Fruit fly (Drosophila melanogaster): ENCODE results near the gene Kdm2.
A peak's percentile ranks its signal among the peaks of the same experiment; 100 is the strongest.

The Kdm2 gene

DNA sequence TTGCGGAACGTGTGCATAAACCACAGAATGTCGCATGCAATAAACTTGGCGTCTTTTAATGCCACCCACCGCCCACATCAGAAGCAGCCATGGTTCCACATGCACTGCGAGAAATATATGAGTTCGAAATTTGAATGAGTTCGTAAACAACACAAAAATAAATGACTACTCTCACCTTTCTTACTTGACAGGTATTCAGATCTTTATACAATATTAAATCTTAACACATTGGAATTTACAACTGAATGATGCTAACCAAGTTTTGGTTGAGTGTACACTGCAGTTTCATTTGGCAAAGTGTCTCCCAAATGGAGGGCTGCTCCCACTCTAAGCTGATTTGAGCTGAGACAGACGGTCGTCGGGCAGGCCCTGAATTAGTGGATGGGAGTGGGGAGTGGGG, 22.6 kb downstream of the Kdm2 start:
- TF ChIP-seq Hr38 (GFP tag; optimal IDR thresholded peaks at IDR 0.05) (no peak), acj6 (GFP tag; optimal IDR thresholded peaks at IDR 0.05) (peak; percentile 45), topi (GFP tag; optimal IDR thresholded peaks at IDR 0.05) (peak; percentile 16), Eip93F (GFP tag; optimal IDR thresholded peaks at IDR 0.05) (no peak), vri (GFP tag; optimal IDR thresholded peaks at IDR 0.05) (no peak), fd59A (GFP tag; optimal IDR thresholded peaks at IDR 0.05) (peak; percentile 34), salr (GFP tag; optimal IDR thresholded peaks at IDR 0.05) (peak in 1 of 2 experiments; percentile 16), CG8632 (GFP tag; optimal IDR thresholded peaks at IDR 0.05) (peak; percentile 21), CG16779 (tag; optimal IDR thresholded peaks at IDR 0.05) (no peak), CG10669 (GFP tag; optimal IDR thresholded peaks at IDR 0.05) (peak; percentile 53), CG1621 (tag; optimal IDR thresholded peaks at IDR 0.05) (no peak), CG11902 (GFP tag; optimal IDR thresholded peaks at IDR 0.05) (no peak), Hr4 (GFP tag; optimal IDR thresholded peaks at IDR 0.05) (peak; percentile 49), CG15336 (GFP tag; IDR thresholded peaks at IDR 0.05) (0 out of 2 replicates have a peak, but pooled peaks have one; percentile 24), lz (GFP tag; optimal IDR thresholded peaks at IDR 0.05) (peak; percentile 32), Lpt (GFP tag; optimal IDR thresholded peaks at IDR 0.05) (no peak), Hr39 (GFP tag; optimal IDR thresholded peaks at IDR 0.05) (peak; percentile 43), CG8119 (GFP tag; IDR thresholded peaks at IDR 0.05) (peak; percentile 50; the same call in 2 of the 3 replicates), net (GFP tag; optimal IDR thresholded peaks at IDR 0.05) (peak; percentile 9), CG34406 (GFP tag; optimal IDR thresholded peaks at IDR 0.05) (no peak), CG10631 (GFP tag; optimal IDR thresholded peaks at IDR 0.05) (peak; percentile 39), Eip78C (GFP tag) (peak; percentile 79), CG11294 (GFP tag; IDR thresholded peaks at IDR 0.05) (no peak), CG11762 (GFP tag; optimal IDR thresholded peaks at IDR 0.05; ENCODE audit: insufficient read depth) (peak; percentile 18), Smox (GFP tag; optimal IDR thresholded peaks at IDR 0.05) (peak; percentile 33), fkh (GFP tag; optimal IDR thresholded peaks at IDR 0.05) (no peak), Sox15 (GFP tag; optimal IDR thresholded peaks at IDR 0.05) (no peak), fd85E (GFP tag; optimal IDR thresholded peaks at IDR 0.05) (no peak), Gug (GFP tag; IDR thresholded peaks at IDR 0.05) (0 out of 2 replicates have a peak, but pooled peaks have one; percentile 20), Sox102F (GFP tag; optimal IDR thresholded peaks at IDR 0.05) (peak; percentile 42), eg (GFP tag; IDR thresholded peaks at IDR 0.05) (peak; percentile 54; the same call in 2 of the 3 replicates), CG32006 (GFP tag; optimal IDR thresholded peaks at IDR 0.05) (no peak), cyc (GFP tag; optimal IDR thresholded peaks at IDR 0.05) (peak; percentile 48), CG7368 (GFP tag; optimal IDR thresholded peaks at IDR 0.05) (peak; percentile 29), Blimp-1 (GFP tag; optimal IDR thresholded peaks at IDR 0.05) (no peak), Ets21C (GFP tag; optimal IDR thresholded peaks at IDR 0.05) (no peak), svp (GFP tag) (peak; percentile 48), CG4318 (GFP tag; optimal IDR thresholded peaks at IDR 0.05) (no peak), CG6276 (GFP tag; optimal IDR thresholded peaks at IDR 0.05) (no peak), esn (GFP tag; optimal IDR thresholded peaks at IDR 0.05) (peak; percentile 41), CG3919 (GFP tag; optimal IDR thresholded peaks at IDR 0.05) (peak; percentile 63), CG9139 (GFP tag; optimal IDR thresholded peaks at IDR 0.05) (no peak), CG3032 (tag; optimal IDR thresholded peaks at IDR 0.05) (peak; percentile 30), CG6792 (GFP tag; optimal IDR thresholded peaks at IDR 0.05) (peak; percentile 37), CG31627 (GFP tag; optimal IDR thresholded peaks at IDR 0.05) (peak; percentile 40), CG6163 (GFP tag; IDR thresholded peaks at IDR 0.05) (peak; percentile 42; the same call in 1 of the 3 replicates), Sox14 (GFP tag; optimal IDR thresholded peaks at IDR 0.05) (peak; percentile 35), Eip75B (GFP tag; optimal IDR thresholded peaks at IDR 0.05) (peak; percentile 48), CG6808 (GFP tag; optimal IDR thresholded peaks at IDR 0.05) (peak; percentile 32), OdsH (GFP tag; optimal IDR thresholded peaks at IDR 0.05) (peak; percentile 50), achi (GFP tag; optimal IDR thresholded peaks at IDR 0.05) (peak; percentile 39), CG8319 (GFP tag; optimal IDR thresholded peaks at IDR 0.05) (no peak)
